Worm (Caenorhabditis elegans): ENCODE results near the gene lipl-5.

DNA sequence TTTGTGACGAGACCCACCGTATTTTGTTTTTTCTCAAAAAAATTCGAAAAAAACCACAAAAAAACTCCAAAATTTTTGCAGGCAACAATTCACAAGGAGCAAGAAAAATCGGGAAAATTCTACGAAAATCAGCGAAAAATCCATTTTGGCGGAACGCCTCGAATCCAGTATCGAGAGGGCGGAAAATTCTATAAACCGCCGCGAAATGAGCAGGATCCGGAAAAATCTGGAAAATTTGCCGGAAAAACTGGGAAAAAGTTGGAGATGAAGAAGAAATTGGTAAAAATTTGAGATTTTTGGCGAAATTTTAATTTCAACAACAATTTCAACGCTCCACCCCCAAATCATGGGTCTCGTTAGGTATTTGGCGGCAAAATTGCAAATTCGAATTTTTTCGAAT, 25.5 kb upstream of the lipl-5 start:
- TF ChIP-seq sdz-12 (GFP tag; optimal IDR thresholded peaks at IDR 0.05) (no peak), mdt-29 (GFP tag; IDR thresholded peaks at IDR 0.05) (no peak), lin-39 (tag; optimal IDR thresholded peaks at IDR 0.05) (no peak), ctbp-1 (GFP tag; IDR thresholded peaks at IDR 0.05) (no peak), R02D3.7 (tag; optimal IDR thresholded peaks at IDR 0.05) (no peak), nhr-111 (GFP tag; optimal IDR thresholded peaks at IDR 0.05) (no peak), snpc-1.2 (GFP tag; IDR thresholded peaks at IDR 0.05) (no peak), tag-97 (GFP tag; IDR thresholded peaks at IDR 0.05) (no peak), lin-29 (GFP tag; IDR thresholded peaks at IDR 0.05) (no peak), Y48G9A.11 (GFP tag; IDR thresholded peaks at IDR 0.05) (no peak), nhr-28 (tag; optimal IDR thresholded peaks at IDR 0.05) (no peak), lsy-2 (tag; optimal IDR thresholded peaks at IDR 0.05) (no peak)
